Worm (Caenorhabditis elegans): ENCODE data around the gene clec-139.

- no peak for TF ChIP-seq ama-1 (optimal IDR thresholded peaks at IDR 0.05)
- no peak for TF ChIP-seq ama-1 (GFP tag; optimal IDR thresholded peaks at IDR 0.05)
- TF ChIP-seq ztf-3 (GFP tag; optimal IDR thresholded peaks at IDR 0.05), result no peak
- no peak for TF ChIP-seq snpc-4 (GFP tag; optimal IDR thresholded peaks at IDR 0.05)
- no peak for TF ChIP-seq snpc-4 (tag; optimal IDR thresholded peaks at IDR 0.05)
- TF ChIP-seq him-1 (tag; optimal IDR thresholded peaks at IDR 0.05), result no peak
- no peak for TF ChIP-seq snpc-1.3 (tag; optimal IDR thresholded peaks at IDR 0.05; ENCODE audit: insufficient read depth)
- TF ChIP-seq bed-2 (GFP tag; IDR thresholded peaks at IDR 0.05), result no peak
- TF ChIP-seq nhr-120 (GFP tag; IDR thresholded peaks at IDR 0.05), result no peak
- no peak for TF ChIP-seq zfh-2 (GFP tag; conservative IDR thresholded peaks at IDR 0.05)
- TF ChIP-seq F52B5.7 (tag; optimal IDR thresholded peaks at IDR 0.05), result no peak
- no peak for TF ChIP-seq F55B11.4 (tag; optimal IDR thresholded peaks at IDR 0.05; ENCODE audit: borderline replicate concordance, insufficient read depth)
- no peak for TF ChIP-seq unc-62 (GFP tag; optimal IDR thresholded peaks at IDR 0.05)
- TF ChIP-seq K12H6.12 (tag; optimal IDR thresholded peaks at IDR 0.05), result no peak
- no peak for TF ChIP-seq B0336.3 (GFP tag; IDR thresholded peaks at IDR 0.05)
These were observed 46.0 kb downstream of the clec-139 start for ce11 chrII:4575579-4575978.

Data from whole organism, young adult.